Worm (Caenorhabditis elegans): ENCODE data around the gene nlp-53.

ce11 chrX:13631122-13631672 lies 12.5 kb downstream of the nlp-53 start, which contains the start of gene nlg-1:
- no peak for TF ChIP-seq ama-1 (optimal IDR thresholded peaks at IDR 0.05)
- TF ChIP-seq hlh-6 (tag; optimal IDR thresholded peaks at IDR 0.05): no peak
- TF ChIP-seq hlh-8 (tag; optimal IDR thresholded peaks at IDR 0.05): no peak
- no peak for TF ChIP-seq hlh-30 (tag; optimal IDR thresholded peaks at IDR 0.05; ENCODE audit: insufficient read depth)
- no peak for TF ChIP-seq pqm-1 (tag; optimal IDR thresholded peaks at IDR 0.05)

All from whole organism, late embryonic.